Fruit fly (Drosophila melanogaster): ENCODE measurements around the gene PNUTS.

PNUTS gene

dm6 chr2L:841708-842107 is 28.6 kb upstream of the PNUTS start (continued):
- TF ChIP-seq pnt (GFP tag; optimal IDR thresholded peaks at IDR 0.05) (no peak), H2.0 (GFP tag; IDR thresholded peaks at IDR 0.05) (peak; percentile 74), H15 (GFP tag; IDR thresholded peaks at IDR 0.05) (peak; percentile 74; the same call in 2 of the 3 replicates), bcd (GFP tag; optimal IDR thresholded peaks at IDR 0.05) (peak; percentile 75), CG16813 (GFP tag; IDR thresholded peaks at IDR 0.05; ENCODE audit: partially characterized antibody) (no peak), CG2712 (tag; optimal IDR thresholded peaks at IDR 0.05) (peak; percentile 68), Rx (GFP tag; IDR thresholded peaks at IDR 0.05) (peak; percentile 77), Abd-B (GFP tag; optimal IDR thresholded peaks at IDR 0.05) (peak; percentile 51), CG12155 (GFP tag; optimal IDR thresholded peaks at IDR 0.05) (peak; percentile 70), bbx (GFP tag; IDR thresholded peaks at IDR 0.05; ENCODE audit: partially characterized antibody) (no peak), chif (GFP tag; optimal IDR thresholded peaks at IDR 0.05) (peak; percentile 57 to 83), Sox102F (GFP tag; optimal IDR thresholded peaks at IDR 0.05) (peak; percentile 77), CG32532 (GFP tag; IDR thresholded peaks at IDR 0.05) (peak; percentile 94), ttk (GFP tag; IDR thresholded peaks at IDR 0.05) (peak; percentile 70), sr (GFP tag; IDR thresholded peaks at IDR 0.05) (peak; percentile 45; the same call in 1 of the 3 replicates), wor (GFP tag; IDR thresholded peaks at IDR 0.05) (peak; percentile 48), CG18599 (GFP tag; optimal IDR thresholded peaks at IDR 0.05) (peak; percentile 85), CG13894 (tag; optimal IDR thresholded peaks at IDR 0.05) (peak; percentile 73), chn (GFP tag; optimal IDR thresholded peaks at IDR 0.05) (peak; percentile 63), CG4282 (GFP tag; optimal IDR thresholded peaks at IDR 0.05) (no peak), CG30431 (GFP tag; optimal IDR thresholded peaks at IDR 0.05) (peak; percentile 53), CG3407 (GFP tag; optimal IDR thresholded peaks at IDR 0.05) (peak; percentile 19), CG1602 (GFP tag; optimal IDR thresholded peaks at IDR 0.05) (peak; percentile 52), Antp (GFP tag; optimal IDR thresholded peaks at IDR 0.05) (no peak), CG11723 (GFP tag; optimal IDR thresholded peaks at IDR 0.05) (peak; percentile 54), ERR (GFP tag; optimal IDR thresholded peaks at IDR 0.05) (no peak), CG17361 (GFP tag; IDR thresholded peaks at IDR 0.05) (peak; percentile 59; the same call in 2 of the 3 replicates), ems (GFP tag; optimal IDR thresholded peaks at IDR 0.05) (peak; percentile 51), zf30C (GFP tag; optimal IDR thresholded peaks at IDR 0.05) (peak; percentile 40), nau (GFP tag; optimal IDR thresholded peaks at IDR 0.05) (peak; percentile 48), onecut (GFP tag; IDR thresholded peaks at IDR 0.05) (peak; percentile 32; the same call in 1 of the 2 replicates), Eip74EF (GFP tag; optimal IDR thresholded peaks at IDR 0.05) (peak in 1 of 2 experiments; percentile 48), trem (tag; optimal IDR thresholded peaks at IDR 0.05) (peak; percentile 15), CG14441 (GFP tag; IDR thresholded peaks at IDR 0.05) (peak; percentile 81), fd102C (GFP tag; optimal IDR thresholded peaks at IDR 0.05) (no peak), cwo (GFP tag; optimal IDR thresholded peaks at IDR 0.05) (peak; percentile 72), CG8359 (GFP tag; optimal IDR thresholded peaks at IDR 0.05; ENCODE audit: borderline replicate concordance) (no peak), Chrac-16 (GFP tag; optimal IDR thresholded peaks at IDR 0.05) (peak; percentile 70), emc (GFP tag; optimal IDR thresholded peaks at IDR 0.05) (no peak), CG17802 (tag; optimal IDR thresholded peaks at IDR 0.05) (no peak), CG12236 (GFP tag; optimal IDR thresholded peaks at IDR 0.05) (peak; percentile 19), CG32772 (GFP tag; IDR thresholded peaks at IDR 0.05) (peak; percentile 77), CG4617 (GFP tag; optimal IDR thresholded peaks at IDR 0.05; ENCODE audit: borderline replicate concordance) (no peak), CG4854 (GFP tag; optimal IDR thresholded peaks at IDR 0.05) (peak; percentile 48), ind (GFP tag; optimal IDR thresholded peaks at IDR 0.05) (peak; percentile 70), CG3065 (GFP tag; optimal IDR thresholded peaks at IDR 0.05) (no peak), CG17612 (GFP tag; IDR thresholded peaks at IDR 0.05) (peak; percentile 55; the same call in 1 of the 2 replicates), fd64A (GFP tag; optimal IDR thresholded peaks at IDR 0.05) (peak; percentile 14), CG14050 (GFP tag; IDR thresholded peaks at IDR 0.05) (peak; percentile 44; the same call in 2 of the 3 replicates), cg (GFP tag; optimal IDR thresholded peaks at IDR 0.05) (no peak)

Measured in whole organism, embryonic.